Worm (Caenorhabditis elegans) whole organism, L2 larva: Measurements from ENCODE around the gene Y62H9A.13.

ENCODE experiments used
- C34F6.9 ChIP-seq: fragments of 150-350 bp; optimal IDR thresholded peaks from 2 replicates; lab custom pipeline; 2014; ENCODE audit warnings: missing biosample characterization, missing genetic modification characterization
- F13H6.1 ChIP-seq: sonication (generic microtip); optimal IDR thresholded peaks from 2 replicates; lab custom pipeline; 2016; ENCODE audit warnings: missing genetic modification characterization, missing compliant biosample characterization
- R02D3.7 ChIP-seq: fragments of 150-350 bp; optimal IDR thresholded peaks from 2 replicates; lab custom pipeline; 2014; ENCODE audit warnings: missing biosample characterization, missing genetic modification characterization
- ZK546.5 ChIP-seq: sonication (generic microtip); optimal IDR thresholded peaks from 2 replicates; lab custom pipeline; 2017; ENCODE audit warnings: missing biosample characterization, missing genetic modification characterization
- alr-1 ChIP-seq: fragments of 150-350 bp; optimal IDR thresholded peaks from 2 replicates; lab custom pipeline; 2014; ENCODE audit warnings: missing biosample characterization, missing genetic modification characterization
- blmp-1 ChIP-seq: sonication (generic microtip); optimal IDR thresholded peaks from 2 replicates; lab custom pipeline; 2017; ENCODE audit warnings: missing genetic modification characterization, mild to moderate bottlenecking, missing compliant biosample characterization, antibody characterized with exemption, moderate library complexity; ENCODE audit not compliant: insufficient read depth
- ceh-16 ChIP-seq: fragments of 150-350 bp; optimal IDR thresholded peaks from 2 replicates; lab custom pipeline; 2014; ENCODE audit warnings: missing biosample characterization, missing genetic modification characterization
- ceh-82 ChIP-seq: fragments of 150-350 bp; optimal IDR thresholded peaks from 2 replicates; lab custom pipeline; 2014; ENCODE audit warnings: missing biosample characterization, missing genetic modification characterization
- crh-2 ChIP-seq: sonication (generic microtip); optimal IDR thresholded peaks from 2 replicates; lab custom pipeline; 2017; ENCODE audit warnings: missing biosample characterization, missing genetic modification characterization
- dmd-4 ChIP-seq: sonication (generic microtip); optimal IDR thresholded peaks from 2 replicates; lab custom pipeline; 2017; ENCODE audit warnings: missing biosample characterization, missing genetic modification characterization
- egl-27 ChIP-seq: sonication (generic microtip); optimal IDR thresholded peaks from 3 replicates; lab custom pipeline; 2017; ENCODE audit warnings: missing biosample characterization, missing genetic modification reagents, missing genetic modification characterization
- elt-1 ChIP-seq: fragments of 150-350 bp; optimal IDR thresholded peaks from 2 replicates; lab custom pipeline; 2014; ENCODE audit warnings: missing biosample characterization, missing genetic modification characterization
- elt-3 ChIP-seq: sonication (generic microtip); optimal IDR thresholded peaks from 2 replicates; lab custom pipeline; 2017; ENCODE audit warnings: missing biosample characterization, missing genetic modification characterization
- fos-1 ChIP-seq: fragments of 150-350 bp; optimal IDR thresholded peaks from 2 replicates; lab custom pipeline; 2014; ENCODE audit warnings: missing biosample characterization, missing genetic modification characterization
- lin-11 ChIP-seq: fragments of 150-350 bp; sonication (generic microtip); optimal IDR thresholded peaks from 2 replicates; lab custom pipeline; 2014; ENCODE audit warnings: missing biosample characterization, missing genetic modification characterization, inconsistent platforms, mixed read lengths
- lin-13 ChIP-seq: fragments of 150-350 bp; optimal IDR thresholded peaks from 2 replicates; lab custom pipeline; 2014; ENCODE audit warnings: missing biosample characterization, missing genetic modification reagents, missing genetic modification characterization
- lin-39 ChIP-seq: fragments of 150-350 bp; optimal IDR thresholded peaks from 2 replicates; lab custom pipeline; 2014; ENCODE audit warnings: missing biosample characterization, missing genetic modification reagents, missing genetic modification characterization
- lsy-2 ChIP-seq, 2 experiments: fragments of 150-350 bp in 1 of 2; sonication (generic microtip) in 1 of 2; optimal IDR thresholded peaks; 2 replicates each; lab custom pipeline; 2014 to 2017; ENCODE audit warnings: missing biosample characterization in 2 of 2, missing genetic modification characterization in 2 of 2
- mab-5 ChIP-seq: fragments of 150-350 bp; optimal IDR thresholded peaks from 2 replicates; lab custom pipeline; 2014; ENCODE audit warnings: missing biosample characterization, missing genetic modification characterization
- nhr-10 ChIP-seq: sonication (generic microtip); optimal IDR thresholded peaks from 2 replicates; lab custom pipeline; 2017; ENCODE audit warnings: missing biosample characterization, missing genetic modification characterization
- nhr-12 ChIP-seq: fragments of 150-350 bp; optimal IDR thresholded peaks from 2 replicates; lab custom pipeline; 2014; ENCODE audit warnings: missing biosample characterization, missing genetic modification characterization
- nhr-129 ChIP-seq: fragments of 150-350 bp; optimal IDR thresholded peaks from 2 replicates; lab custom pipeline; 2014; ENCODE audit warnings: missing biosample characterization, missing genetic modification characterization
- nhr-21 ChIP-seq: fragments of 150-350 bp; optimal IDR thresholded peaks from 2 replicates; lab custom pipeline; 2014; ENCODE audit warnings: missing biosample characterization, missing genetic modification characterization
- nhr-23 ChIP-seq: fragments of 150-350 bp; optimal IDR thresholded peaks from 2 replicates; lab custom pipeline; 2014; ENCODE audit warnings: missing biosample characterization, missing genetic modification reagents, missing genetic modification characterization
- nhr-237 ChIP-seq: fragments of 150-350 bp; optimal IDR thresholded peaks from 2 replicates; lab custom pipeline; 2014; ENCODE audit warnings: missing biosample characterization, missing genetic modification characterization
- nhr-25 ChIP-seq: fragments of 150-350 bp; sonication (generic microtip); optimal IDR thresholded peaks from 3 replicates; lab custom pipeline; 2014; ENCODE audit warnings: missing biosample characterization, missing genetic modification characterization
- nhr-6 ChIP-seq: fragments of 150-350 bp; optimal IDR thresholded peaks from 2 replicates; lab custom pipeline; 2014; ENCODE audit warnings: missing biosample characterization, missing genetic modification characterization
- nhr-77 ChIP-seq: fragments of 150-350 bp; optimal IDR thresholded peaks from 2 replicates; lab custom pipeline; 2014; ENCODE audit warnings: missing biosample characterization, missing genetic modification characterization
- peb-1 ChIP-seq: fragments of 150-350 bp; optimal IDR thresholded peaks from 2 replicates; lab custom pipeline; 2014; ENCODE audit warnings: missing biosample characterization, missing genetic modification characterization
- sem-4 ChIP-seq: fragments of 150-350 bp; optimal IDR thresholded peaks from 2 replicates; lab custom pipeline; 2014; ENCODE audit warnings: missing biosample characterization, missing genetic modification reagents, missing genetic modification characterization
- skn-1 ChIP-seq: sonication (generic microtip); optimal IDR thresholded peaks from 2 replicates; lab custom pipeline; 2017; ENCODE audit warnings: missing biosample characterization, missing genetic modification characterization
- sma-3 ChIP-seq: sonication (generic microtip); optimal IDR thresholded peaks from 2 replicates; lab custom pipeline; 2016; ENCODE audit warnings: missing genetic modification reagents, missing genetic modification characterization, missing compliant biosample characterization
- sma-9 ChIP-seq, 2 experiments: fragments of 150-350 bp in 1 of 2; sonication (generic microtip) in 1 of 2; optimal IDR thresholded peaks; 2 replicates each; lab custom pipeline; 2014 to 2016; ENCODE audit warnings: missing genetic modification characterization in 2 of 2, mild to moderate bottlenecking in 1 of 2, missing biosample characterization in 1 of 2, missing compliant biosample characterization in 1 of 2, missing genetic modification reagents in 1 of 2, moderate library complexity in 1 of 2
- snpc-4 ChIP-seq: fragments of 150-350 bp; optimal IDR thresholded peaks from 2 replicates; lab custom pipeline; 2014; ENCODE audit warnings: missing biosample characterization, missing genetic modification characterization
- unc-39 ChIP-seq: fragments of 150-350 bp; optimal IDR thresholded peaks from 2 replicates; lab custom pipeline; 2014; ENCODE audit warnings: missing biosample characterization, missing genetic modification characterization
- unc-55 ChIP-seq: fragments of 150-350 bp; sonication (generic microtip); optimal IDR thresholded peaks from 3 replicates; lab custom pipeline; 2014; ENCODE audit warnings: missing biosample characterization, missing genetic modification reagents, missing genetic modification characterization
- unc-62 ChIP-seq: fragments of 150-350 bp; optimal IDR thresholded peaks from 2 replicates; lab custom pipeline; 2014; ENCODE audit warnings: missing biosample characterization, missing genetic modification reagents, missing genetic modification characterization
- zag-1 ChIP-seq: fragments of 150-350 bp; optimal IDR thresholded peaks from 2 replicates; lab custom pipeline; 2014; ENCODE audit warnings: missing biosample characterization, missing genetic modification characterization
- ztf-1 ChIP-seq: fragments of 200-800 bp; sonication (Bioruptor generic); conservative IDR thresholded peaks from 2 replicates; pipeline ENCODE4 v1.3.6; 2022; ENCODE audit warnings: missing genetic modification characterization, missing compliant biosample characterization
- ztf-4 ChIP-seq: fragments of 150-350 bp; optimal IDR thresholded peaks from 2 replicates; lab custom pipeline; 2014; ENCODE audit warnings: missing biosample characterization, missing genetic modification characterization

The Y62H9A.13 gene

ce11 chrX:11952129-11952528 is 35.3 kb downstream of the Y62H9A.13 start:
- TF ChIP-seq nhr-77 = no peak
- no peak for TF ChIP-seq nhr-237 (tag; lab: Kevin White, UChicago)
- TF ChIP-seq unc-55 = no peak
- TF ChIP-seq ceh-82 (tag; lab: Kevin White, UChicago) = no peak
- no peak for TF ChIP-seq lin-39 (tag; lab: Kevin White, UChicago)
- TF ChIP-seq C34F6.9 (tag; lab: Kevin White, UChicago) = no peak
- no peak for TF ChIP-seq unc-62 (GFP tag; lab: Kevin White, UChicago)
- TF ChIP-seq ztf-1 (GFP tag; lab: Robert Waterston, UW) = no peak
- no peak for TF ChIP-seq nhr-129 (tag; lab: Kevin White, UChicago)

- TF ChIP-seq ztf-1 (GFP tag; lab: Robert Waterston, UW) = no peak
- no peak for TF ChIP-seq elt-1
- TF ChIP-seq F13H6.1 (tag; lab: Kevin White, UChicago) = no peak
- TF ChIP-seq dmd-4 (tag; lab: Kevin White, UChicago) = no peak
- no peak for TF ChIP-seq unc-55
- TF ChIP-seq nhr-23 (tag; lab: Kevin White, UChicago) = no peak
- TF ChIP-seq mab-5 (tag; lab: Kevin White, UChicago) = no peak
- no peak for TF ChIP-seq blmp-1 (tag; lab: Kevin White, UChicago)
- no peak for TF ChIP-seq unc-39 (tag; lab: Kevin White, UChicago)
- TF ChIP-seq lin-39 (tag; lab: Kevin White, UChicago) = no peak
- TF ChIP-seq crh-2 = no peak
- TF ChIP-seq ceh-16 (tag; lab: Kevin White, UChicago) = no peak
- no peak for TF ChIP-seq nhr-237 (tag; lab: Kevin White, UChicago)
- no peak for TF ChIP-seq R02D3.7 (tag; lab: Kevin White, UChicago)
- TF ChIP-seq elt-3 (tag; lab: Kevin White, UChicago) = no peak
- no peak for TF ChIP-seq nhr-12
- TF ChIP-seq lin-11 (tag; lab: Kevin White, UChicago) = no peak
- TF ChIP-seq nhr-129 (tag; lab: Kevin White, UChicago) = no peak
- TF ChIP-seq ZK546.5 = no peak
- TF ChIP-seq, all 48 proteins: peak for 0
Observed at ce11 chrX:11953229-11953628, 36.4 kb downstream of the Y62H9A.13 start, which contains the start of gene T08D10.4. Gene T08D10.4 (minus strand): TSS chrX:11953329.

- TF ChIP-seq snpc-4 (tag; lab: Kevin White, UChicago) (no peak), lin-13 (GFP tag; lab: Kevin White, UChicago) (no peak), lin-11 (tag; lab: Kevin White, UChicago) (no peak), elt-1 (no peak), ztf-4 (tag; lab: Kevin White, UChicago) (no peak), R02D3.7 (tag; lab: Kevin White, UChicago) (no peak), alr-1 (tag; lab: Kevin White, UChicago) (no peak), nhr-23 (tag; lab: Kevin White, UChicago) (no peak), fos-1 (tag; lab: Kevin White, UChicago) (no peak), nhr-25 (tag; lab: Kevin White, UChicago) (no peak), sma-3 (GFP tag; lab: Kevin White, UChicago) (no peak), sem-4 (no peak), ztf-1 (GFP tag; lab: Robert Waterston, UW) (no peak), sma-9 (GFP tag; optimal IDR thresholded peaks at IDR 0.05; lab: Kevin White, UChicago) (no peak), sma-9 (tag; optimal IDR thresholded peaks at IDR 0.05; lab: Kevin White, UChicago) (no peak), mab-5 (tag; lab: Kevin White, UChicago) (no peak), F13H6.1 (tag; lab: Kevin White, UChicago) (no peak), C34F6.9 (tag; lab: Kevin White, UChicago) (no peak), egl-27 (tag; lab: Kevin White, UChicago) (no peak), nhr-10 (no peak), nhr-6 (tag; lab: Kevin White, UChicago) (no peak)
Observed at ce11 chrX:11955125-11955524, 38.3 kb downstream of the Y62H9A.13 start, which contains the start of gene T08D10.3. Gene T08D10.3 (plus strand): TSS chrX:11955425.

ce11 chrX:11957246-11957645 is 40.4 kb downstream of the Y62H9A.13 start, which contains the start of gene T08D10.5:
Gene T08D10.5 (plus strand): TSS chrX:11957546.
- TF ChIP-seq unc-55 (no peak), ceh-82 (tag; lab: Kevin White, UChicago) (no peak), F13H6.1 (tag; lab: Kevin White, UChicago) (no peak), zag-1 (tag; lab: Kevin White, UChicago) (no peak), lsy-2 (tag; optimal IDR thresholded peaks at IDR 0.05; lab: Kevin White, UChicago) (no peak), sem-4 (no peak), skn-1 (tag; lab: Kevin White, UChicago) (no peak), R02D3.7 (tag; lab: Kevin White, UChicago) (no peak), ceh-16 (tag; lab: Kevin White, UChicago) (no peak), C34F6.9 (tag; lab: Kevin White, UChicago) (no peak), peb-1 (no peak), nhr-21 (tag; lab: Kevin White, UChicago) (no peak), nhr-6 (tag; lab: Kevin White, UChicago) (no peak), sma-3 (GFP tag; lab: Kevin White, UChicago) (no peak), ZK546.5 (no peak), elt-1 (no peak), nhr-12 (no peak)
